Worm (Caenorhabditis elegans) whole organism, mixed stage, embryonic: Measurements from ENCODE around the gene Y6D1A.2.

Experiments used
- M03D4.4 ChIP-seq: sonication (generic microtip); optimal IDR thresholded peaks from 2 replicates; lab custom pipeline; 2017; ENCODE audit warnings: mild to moderate bottlenecking, missing genetic modification characterization, missing compliant biosample characterization
- bed-3 ChIP-seq: fragments of 200-800 bp; sonication (Bioruptor generic); optimal IDR thresholded peaks from 3 replicates; lab custom pipeline; 2018; ENCODE audit warnings: mild to moderate bottlenecking, missing genetic modification characterization, moderate library complexity, missing compliant biosample characterization
- blmp-1 ChIP-seq: fragments of 150-350 bp; optimal IDR thresholded peaks from 2 replicates; lab custom pipeline; 2014; ENCODE audit warnings: missing biosample characterization, missing genetic modification characterization
- ceh-39 ChIP-seq: fragments of 150-350 bp; optimal IDR thresholded peaks from 2 replicates; lab custom pipeline; 2014; ENCODE audit warnings: missing biosample characterization, missing genetic modification characterization
- ceh-43 ChIP-seq: fragments of 200-800 bp; sonication (Bioruptor generic); optimal IDR thresholded peaks from 2 replicates; lab custom pipeline; 2018; ENCODE audit warnings: mild to moderate bottlenecking, missing genetic modification characterization, moderate library complexity, missing compliant biosample characterization
- ceh-83 ChIP-seq: fragments of 200-800 bp; sonication (Bioruptor generic); optimal IDR thresholded peaks from 2 replicates; lab custom pipeline; 2018; ENCODE audit warnings: mild to moderate bottlenecking, missing genetic modification characterization, missing compliant biosample characterization
- ces-1 ChIP-seq: fragments of 150-350 bp; optimal IDR thresholded peaks from 2 replicates; lab custom pipeline; 2014; ENCODE audit warnings: missing biosample characterization, missing genetic modification reagents, missing genetic modification characterization
- cnd-1 ChIP-seq: fragments of 200-800 bp; sonication (Bioruptor generic); optimal IDR thresholded peaks from 2 replicates; lab custom pipeline; 2018; ENCODE audit warnings: mild to moderate bottlenecking, missing genetic modification characterization, missing compliant biosample characterization
- drap-1 ChIP-seq: fragments of 200-800 bp; sonication (Bioruptor generic); optimal IDR thresholded peaks from 3 replicates; lab custom pipeline; 2018; ENCODE audit warnings: mild to moderate bottlenecking, missing genetic modification characterization, missing compliant biosample characterization
- elt-3 ChIP-seq: fragments of 150-350 bp; optimal IDR thresholded peaks from 2 replicates; lab custom pipeline; 2014; ENCODE audit warnings: missing biosample characterization, missing genetic modification characterization
- flh-1 ChIP-seq: fragments of 200-800 bp; sonication (Bioruptor generic); optimal IDR thresholded peaks from 2 replicates; lab custom pipeline; 2018; ENCODE audit warnings: mild to moderate bottlenecking, missing genetic modification characterization, moderate library complexity, missing compliant biosample characterization
- ham-2 ChIP-seq: fragments of 200-800 bp; sonication (Bioruptor generic); optimal IDR thresholded peaks from 2 replicates; lab custom pipeline; 2018; ENCODE audit warnings: mild to moderate bottlenecking, missing genetic modification characterization, missing compliant biosample characterization
- hlh-1 ChIP-seq: fragments of 150-350 bp; optimal IDR thresholded peaks from 2 replicates; lab custom pipeline; 2014; ENCODE audit warnings: missing biosample characterization, missing genetic modification reagents, missing genetic modification characterization
- lin-13 ChIP-seq: fragments of 150-350 bp; optimal IDR thresholded peaks from 2 replicates; lab custom pipeline; 2014; ENCODE audit warnings: missing biosample characterization, missing genetic modification characterization
- lin-32 ChIP-seq: fragments of 200-800 bp; sonication (Bioruptor generic); optimal IDR thresholded peaks from 2 replicates; lab custom pipeline; 2018; ENCODE audit warnings: mild to moderate bottlenecking, missing genetic modification characterization, missing compliant biosample characterization
- lsy-2 ChIP-seq: fragments of 150-350 bp; optimal IDR thresholded peaks from 2 replicates; lab custom pipeline; 2014; ENCODE audit warnings: missing biosample characterization, missing genetic modification characterization
- mab-5 ChIP-seq: fragments of 150-350 bp; optimal IDR thresholded peaks from 2 replicates; lab custom pipeline; 2014; ENCODE audit warnings: missing biosample characterization, missing genetic modification characterization
- mls-2 ChIP-seq: sonication (generic microtip); optimal IDR thresholded peaks from 2 replicates; lab custom pipeline; 2016; ENCODE audit warnings: mild to moderate bottlenecking, missing genetic modification characterization, moderate library complexity, missing compliant biosample characterization
- nhr-12 ChIP-seq: fragments of 150-350 bp; optimal IDR thresholded peaks from 2 replicates; lab custom pipeline; 2014; ENCODE audit warnings: missing biosample characterization, missing genetic modification characterization
- nhr-2 ChIP-seq: fragments of 150-350 bp; optimal IDR thresholded peaks from 2 replicates; lab custom pipeline; 2014; ENCODE audit warnings: missing biosample characterization, missing genetic modification characterization
- nhr-237 ChIP-seq: fragments of 150-350 bp; optimal IDR thresholded peaks from 2 replicates; lab custom pipeline; 2014; ENCODE audit warnings: missing biosample characterization, missing genetic modification characterization
- nhr-28 ChIP-seq: fragments of 150-350 bp; optimal IDR thresholded peaks from 2 replicates; lab custom pipeline; 2014; ENCODE audit warnings: missing biosample characterization, missing genetic modification characterization
- nhr-76 ChIP-seq: sonication (generic microtip); optimal IDR thresholded peaks from 2 replicates; lab custom pipeline; 2017; ENCODE audit warnings: missing biosample characterization, missing genetic modification characterization
- pha-4 ChIP-seq: fragments of 150-350 bp; optimal IDR thresholded peaks from 2 replicates; lab custom pipeline; 2018; ENCODE audit warnings: missing biosample characterization, missing genetic modification reagents, missing genetic modification characterization
- sem-2 ChIP-seq: fragments of 200-800 bp; sonication (Bioruptor generic); optimal IDR thresholded peaks from 2 replicates; lab custom pipeline; 2018; ENCODE audit warnings: mild to moderate bottlenecking, missing genetic modification characterization, missing compliant biosample characterization
- snpc-4 ChIP-seq: fragments of 150-350 bp; optimal IDR thresholded peaks from 2 replicates; lab custom pipeline; 2014; ENCODE audit warnings: missing biosample characterization, missing genetic modification characterization
- sptf-1 ChIP-seq: sonication (generic microtip); optimal IDR thresholded peaks from 2 replicates; lab custom pipeline; 2017; ENCODE audit warnings: mild to moderate bottlenecking, missing genetic modification characterization, moderate library complexity, missing compliant biosample characterization
- tbx-8 ChIP-seq: fragments of 200-800 bp; sonication (Bioruptor generic); optimal IDR thresholded peaks from 2 replicates; lab custom pipeline; 2018; ENCODE audit warnings: mild to moderate bottlenecking, missing genetic modification characterization, moderate library complexity, missing compliant biosample characterization
- unc-120 ChIP-seq: sonication (generic microtip); optimal IDR thresholded peaks from 2 replicates; lab custom pipeline; 2017; ENCODE audit warnings: missing genetic modification characterization, missing compliant biosample characterization; ENCODE audit not compliant: poor library complexity, severe bottlenecking
- unc-39 ChIP-seq: fragments of 150-350 bp; optimal IDR thresholded peaks from 2 replicates; lab custom pipeline; 2014; ENCODE audit warnings: missing biosample characterization, missing genetic modification characterization
- unc-62 ChIP-seq: fragments of 150-350 bp; optimal IDR thresholded peaks from 2 replicates; lab custom pipeline; 2014; ENCODE audit warnings: missing biosample characterization, missing genetic modification reagents, missing genetic modification characterization
- zip-8 ChIP-seq: fragments of 150-350 bp; optimal IDR thresholded peaks from 2 replicates; lab custom pipeline; 2014; ENCODE audit warnings: missing biosample characterization, missing genetic modification characterization

Gene Y6D1A.2

ce11 chrII:11849572-11849971 is 29.8 kb upstream of the Y6D1A.2 start:
- no peak for TF ChIP-seq elt-3 (tag; lab: Kevin White, UChicago)
- no peak for TF ChIP-seq hlh-1 (tag; lab: Kevin White, UChicago)
- TF ChIP-seq mab-5 (tag; lab: Kevin White, UChicago) = no peak
- no peak for TF ChIP-seq ces-1 (GFP tag; lab: Kevin White, UChicago)
- TF ChIP-seq bed-3 (GFP tag; lab: Kevin White, UChicago) = no peak
- no peak for TF ChIP-seq drap-1 (GFP tag; lab: Kevin White, UChicago)
- no peak for TF ChIP-seq ceh-83 (GFP tag; lab: Kevin White, UChicago)
- TF ChIP-seq ceh-39 (tag; lab: Kevin White, UChicago) = no peak
- no peak for TF ChIP-seq unc-39 (tag; lab: Kevin White, UChicago)
- TF ChIP-seq M03D4.4 = no peak
- no peak for TF ChIP-seq snpc-4 (tag; lab: Kevin White, UChicago)
- TF ChIP-seq ceh-43 = no peak
- no peak for TF ChIP-seq blmp-1 (tag; lab: Kevin White, UChicago)
- no peak for TF ChIP-seq sptf-1 (tag; lab: Kevin White, UChicago)
- no peak for TF ChIP-seq nhr-28 (tag; lab: Kevin White, UChicago)
- no peak for TF ChIP-seq mls-2 (tag; lab: Kevin White, UChicago)
- TF ChIP-seq pha-4 (tag; lab: Kevin White, UChicago) = no peak
- TF ChIP-seq unc-120 = no peak
- no peak for TF ChIP-seq nhr-237

- TF ChIP-seq unc-120 (no peak), sem-2 (GFP tag; lab: Kevin White, UChicago) (no peak), nhr-237 (no peak), ces-1 (GFP tag; lab: Kevin White, UChicago) (no peak), M03D4.4 (no peak), elt-3 (tag; lab: Kevin White, UChicago) (no peak), zip-8 (no peak), ham-2 (GFP tag; lab: Kevin White, UChicago) (no peak), nhr-12 (tag; lab: Kevin White, UChicago) (no peak), pha-4 (tag; lab: Kevin White, UChicago) (no peak), mab-5 (tag; lab: Kevin White, UChicago) (no peak), nhr-28 (tag; lab: Kevin White, UChicago) (no peak), ceh-83 (GFP tag; lab: Kevin White, UChicago) (no peak), snpc-4 (tag; lab: Kevin White, UChicago) (no peak), tbx-8 (GFP tag; lab: Kevin White, UChicago) (no peak), blmp-1 (tag; lab: Kevin White, UChicago) (no peak), nhr-76 (tag; lab: Kevin White, UChicago) (no peak), drap-1 (GFP tag; lab: Kevin White, UChicago) (no peak)
Measured at ce11 chrII:11845954-11846353, 26.2 kb upstream of the Y6D1A.2 start.

ce11 chrII:11844984-11845383 is 25.3 kb upstream of the Y6D1A.2 start:
- TF ChIP-seq cnd-1 (tag; lab: Kevin White, UChicago) = no peak
- TF ChIP-seq unc-62 (GFP tag; lab: Kevin White, UChicago) = no peak
- no peak for TF ChIP-seq elt-3 (tag; lab: Kevin White, UChicago)
- no peak for TF ChIP-seq ham-2 (GFP tag; lab: Kevin White, UChicago)
- TF ChIP-seq tbx-8 (GFP tag; lab: Kevin White, UChicago) = no peak
- no peak for TF ChIP-seq mab-5 (tag; lab: Kevin White, UChicago)
- no peak for TF ChIP-seq ceh-83 (GFP tag; lab: Kevin White, UChicago)
- TF ChIP-seq nhr-28 (tag; lab: Kevin White, UChicago) = no peak
- no peak for TF ChIP-seq mls-2 (tag; lab: Kevin White, UChicago)
- no peak for TF ChIP-seq flh-1 (GFP tag; lab: Kevin White, UChicago)
- TF ChIP-seq nhr-237 = no peak

DNA sequence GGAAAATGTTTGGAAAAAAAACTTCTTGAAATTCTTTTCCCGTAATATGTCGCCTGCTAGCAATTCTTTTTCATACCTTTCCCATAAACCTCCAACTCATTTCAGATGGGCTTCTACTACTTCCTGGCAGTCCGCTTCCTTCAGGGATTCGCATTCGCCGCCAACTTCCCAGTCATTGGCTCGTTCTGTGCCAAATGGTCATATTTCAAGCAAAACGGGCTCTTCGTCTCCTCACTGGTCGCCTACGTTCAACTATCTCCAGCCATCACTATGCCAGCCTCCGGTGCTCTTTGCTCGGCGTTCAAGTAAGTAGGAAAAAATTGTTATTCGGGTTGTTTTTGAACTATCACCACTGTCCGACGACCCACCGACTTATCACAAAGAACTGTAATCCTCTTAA is 24.3 kb upstream of the Y6D1A.2 start:
- no peak for TF ChIP-seq sem-2 (GFP tag; lab: Kevin White, UChicago)
- no peak for TF ChIP-seq pha-4 (tag; lab: Kevin White, UChicago)
- no peak for TF ChIP-seq flh-1 (GFP tag; lab: Kevin White, UChicago)

DNA sequence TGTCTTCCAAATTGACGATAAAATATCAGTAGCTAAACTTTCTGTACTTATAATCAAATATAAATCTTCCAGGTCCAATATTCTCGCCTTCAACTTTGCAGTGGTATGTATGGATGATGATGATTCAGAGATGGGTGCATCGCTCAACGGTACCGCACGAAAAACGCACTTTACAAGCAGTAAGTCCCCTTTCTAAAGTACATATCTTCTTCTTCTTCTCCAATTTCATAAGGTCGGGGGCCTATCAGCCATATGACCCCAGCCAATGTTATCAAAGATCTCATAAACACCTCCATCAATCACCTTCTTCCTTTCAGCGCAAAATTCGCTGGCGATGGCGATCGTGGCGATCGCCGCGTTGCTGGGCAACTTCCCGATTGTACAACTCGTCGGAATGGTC is 23.7 kb upstream of the Y6D1A.2 start:
- TF ChIP-seq drap-1 (GFP tag; lab: Kevin White, UChicago) (no peak), unc-39 (tag; lab: Kevin White, UChicago) (no peak), cnd-1 (tag; lab: Kevin White, UChicago) (no peak), nhr-2 (tag; lab: Kevin White, UChicago) (no peak), ceh-39 (tag; lab: Kevin White, UChicago) (no peak), lin-13 (no peak), lsy-2 (tag; lab: Kevin White, UChicago) (no peak), flh-1 (GFP tag; lab: Kevin White, UChicago) (no peak), pha-4 (tag; lab: Kevin White, UChicago) (no peak), mab-5 (tag; lab: Kevin White, UChicago) (no peak), blmp-1 (tag; lab: Kevin White, UChicago) (no peak), mls-2 (tag; lab: Kevin White, UChicago) (no peak), lin-32 (GFP tag; lab: Kevin White, UChicago) (no peak)
